Worm (Caenorhabditis elegans) whole organism, young adult: ENCODE data around the gene T04B2.8.

Source experiments
- aptf-2 ChIP-seq: fragments of 200-800 bp; sonication (Bioruptor generic); conservative IDR thresholded peaks from 2 replicates; pipeline ENCODE4 v1.3.6; 2022; ENCODE audit warnings: missing genetic modification reagents, missing genetic modification characterization, missing compliant biosample characterization
- gei-17 ChIP-seq: fragments of 200-800 bp; sonication (Bioruptor generic); optimal IDR thresholded peaks from 2 replicates; lab custom pipeline; 2018; ENCODE audit warnings: mild to moderate bottlenecking, missing genetic modification characterization, missing compliant biosample characterization
- hlh-12 ChIP-seq: sonication (generic microtip); optimal IDR thresholded peaks from 2 replicates; lab custom pipeline; 2016; ENCODE audit warnings: missing genetic modification characterization, missing compliant biosample characterization
- hrde-1 ChIP-seq: sonication (generic microtip); optimal IDR thresholded peaks from 2 replicates; lab custom pipeline; 2016; ENCODE audit warnings: missing genetic modification characterization, mild to moderate bottlenecking, missing compliant biosample characterization, moderate library complexity, missing genotype, missing genetic modification reagents, borderline replicate concordance
- lir-1 ChIP-seq: fragments of 200-800 bp; sonication (Bioruptor generic); conservative IDR thresholded peaks from 2 replicates; pipeline ENCODE4 v1.3.6; 2022; ENCODE audit warnings: missing genetic modification reagents, missing genetic modification characterization, missing compliant biosample characterization
- nhr-120 ChIP-seq: fragments of 200-800 bp; sonication (Bioruptor generic); IDR thresholded peaks from 2 replicates; pipeline ENCODE4 v1.3.6; 2022; ENCODE audit warnings: missing genetic modification characterization, missing compliant biosample characterization
- nhr-179 ChIP-seq: sonication (generic microtip); optimal IDR thresholded peaks from 2 replicates; lab custom pipeline; 2016; ENCODE audit warnings: mild to moderate bottlenecking, missing genetic modification characterization, missing compliant biosample characterization
- sea-2 ChIP-seq: fragments of 200-800 bp; sonication (Bioruptor generic); IDR thresholded peaks from 2 replicates; pipeline ENCODE4 v1.3.6; 2022; ENCODE audit warnings: missing genetic modification characterization, missing compliant biosample characterization
- unc-62 ChIP-seq: fragments of 150-350 bp; optimal IDR thresholded peaks from 2 replicates; lab custom pipeline; 2014; ENCODE audit warnings: missing biosample characterization, missing genetic modification reagents, missing genetic modification characterization

ce11 chrIV:10048268-10048667 is 2.7 kb downstream of the T04B2.8 start:
- TF ChIP-seq sea-2 (GFP tag; lab: Robert Waterston, UW) (no peak), hrde-1 (tag; lab: Kevin White, UChicago) (no peak), nhr-120 (GFP tag; lab: Robert Waterston, UW) (no peak), unc-62 (GFP tag; lab: Kevin White, UChicago) (no peak), hlh-12 (tag; lab: Kevin White, UChicago) (no peak), gei-17 (GFP tag; lab: Kevin White, UChicago) (no peak), nhr-179 (tag; lab: Kevin White, UChicago) (no peak), lir-1 (GFP tag; lab: Robert Waterston, UW) (no peak), aptf-2 (no peak)
